Fruit fly (Drosophila melanogaster) whole organism, embryonic: ENCODE measurements around the gene asf1.
A peak's percentile ranks its signal among the peaks of the same experiment; 100 is the strongest.

ENCODE experiments used
- Adf1 ChIP-seq: fragments of 200-800 bp; sonication (Bioruptor generic); IDR thresholded peaks from 2 replicates; pipeline ENCODE4 v1.3.6; 2022; ENCODE audit warnings: missing biosample characterization, missing genetic modification characterization
- Awh ChIP-seq: fragments of 200-800 bp; sonication (Bioruptor generic); IDR thresholded peaks from 2 replicates; pipeline ENCODE4, ENCODE4 v1.3.6; 2022; ENCODE audit warnings: missing biosample characterization, missing genetic modification characterization
- B-H1 ChIP-seq: fragments of 200-800 bp; sonication (Bioruptor generic); IDR thresholded peaks from 3 replicates; pipeline ENCODE4 v1.3.6; 2022; ENCODE audit warnings: missing biosample characterization, missing genetic modification characterization
- Bgb ChIP-seq: fragments of 200-800 bp; sonication (Bioruptor generic); IDR thresholded peaks from 2 replicates; pipeline ENCODE4 v1.3.6; 2022; ENCODE audit warnings: missing biosample characterization, missing genetic modification characterization; ENCODE audit not compliant: partially characterized antibody
- C15 ChIP-seq: fragments of 200-800 bp; sonication (Bioruptor generic); IDR thresholded peaks from 3 replicates; pipeline ENCODE4 v1.3.6; 2022; ENCODE audit warnings: missing biosample characterization, missing genetic modification characterization
- CG1024 ChIP-seq: fragments of 200-800 bp; sonication (Bioruptor generic); IDR thresholded peaks from 2 replicates; pipeline ENCODE4 v1.3.6; 2022; ENCODE audit warnings: missing biosample characterization, missing genetic modification characterization
- CG10267 ChIP-seq: fragments of 200-800 bp; sonication (Bioruptor generic); optimal IDR thresholded peaks from 2 replicates; lab custom pipeline; 2018; ENCODE audit warnings: missing biosample characterization, mild to moderate bottlenecking, missing genetic modification characterization, moderate library complexity
- CG11085 ChIP-seq: fragments of 200-800 bp; sonication (Bioruptor generic); IDR thresholded peaks from 2 replicates; pipeline ENCODE4 v1.3.6; 2022; ENCODE audit warnings: missing biosample characterization, missing genetic modification characterization
- CG12769 ChIP-seq: fragments of 200-800 bp; sonication (Bioruptor generic); optimal IDR thresholded peaks from 2 replicates; lab custom pipeline; 2019; ENCODE audit warnings: missing biosample characterization, mild to moderate bottlenecking, missing genetic modification characterization, moderate library complexity
- CG13296 ChIP-seq: fragments of 200-800 bp; sonication (Bioruptor generic); optimal IDR thresholded peaks from 3 replicates; lab custom pipeline; 2018; ENCODE audit warnings: missing biosample characterization, mild to moderate bottlenecking, missing genetic modification characterization
- CG16779 ChIP-seq: fragments of 200-800 bp; sonication (Bioruptor generic); IDR thresholded peaks from 2 replicates; pipeline ENCODE4 v1.3.6; 2022; ENCODE audit warnings: missing biosample characterization, missing genetic modification characterization
- CG17328 ChIP-seq: fragments of 200-800 bp; sonication (Bioruptor generic); IDR thresholded peaks from 2 replicates; pipeline ENCODE4 v1.3.6; 2022; ENCODE audit warnings: missing biosample characterization, missing genetic modification characterization
- CG1792 ChIP-seq: fragments of 200-800 bp; sonication (Bioruptor generic); optimal IDR thresholded peaks from 2 replicates; lab custom pipeline; 2016; ENCODE audit warnings: missing biosample characterization, missing genetic modification characterization
- CG1832 ChIP-seq: fragments of 200-800 bp; sonication (Bioruptor generic); optimal IDR thresholded peaks from 2 replicates; lab custom pipeline; 2017; ENCODE audit warnings: missing biosample characterization, mild to moderate bottlenecking, missing genetic modification characterization, inconsistent platforms
- CG18619 ChIP-seq: fragments of 200-800 bp; sonication (Bioruptor generic); optimal IDR thresholded peaks from 3 replicates; lab custom pipeline; 2017; ENCODE audit warnings: missing biosample characterization, mild to moderate bottlenecking, missing genetic modification characterization
- CG31224 ChIP-seq: fragments of 200-800 bp; sonication (Bioruptor generic); IDR thresholded peaks from 2 replicates; pipeline ENCODE4 v1.3.6; 2022; ENCODE audit warnings: missing biosample characterization, missing genetic modification characterization
- CG34422 ChIP-seq: fragments of 200-800 bp; sonication (Bioruptor generic); IDR thresholded peaks from 3 replicates; pipeline ENCODE4 v1.3.6; 2022; ENCODE audit warnings: missing biosample characterization, missing genetic modification characterization
- CG3847 ChIP-seq: fragments of 200-800 bp; sonication (Bioruptor generic); IDR thresholded peaks from 2 replicates; pipeline ENCODE4 v1.3.6; 2022; ENCODE audit warnings: missing biosample characterization, missing genetic modification characterization
- CG3995 ChIP-seq: fragments of 200-800 bp; sonication (Bioruptor generic); optimal IDR thresholded peaks from 3 replicates; lab custom pipeline; 2016; ENCODE audit warnings: missing biosample characterization, missing genetic modification characterization
- CG4730 ChIP-seq: fragments of 200-800 bp; sonication (Bioruptor generic); IDR thresholded peaks from 2 replicates; pipeline ENCODE4 v1.3.6; 2022; ENCODE audit warnings: missing biosample characterization, missing genetic modification characterization
- CG6765 ChIP-seq: fragments of 200-800 bp; sonication (Bioruptor generic); optimal IDR thresholded peaks from 3 replicates; lab custom pipeline; 2017; ENCODE audit warnings: missing biosample characterization, mild to moderate bottlenecking, missing genetic modification characterization
- CG7271 ChIP-seq: fragments of 200-800 bp; sonication (Bioruptor generic); optimal IDR thresholded peaks from 2 replicates; lab custom pipeline; 2018; ENCODE audit warnings: missing biosample characterization, mild to moderate bottlenecking, missing genetic modification characterization, moderate library complexity
- CG8089 ChIP-seq: fragments of 200-800 bp; sonication (Bioruptor generic); optimal IDR thresholded peaks from 3 replicates; lab custom pipeline; 2016; ENCODE audit warnings: missing biosample characterization, missing genetic modification characterization
- CG8388 ChIP-seq: fragments of 200-800 bp; sonication (Bioruptor generic); optimal IDR thresholded peaks from 2 replicates; lab custom pipeline; 2019; ENCODE audit warnings: missing biosample characterization, mild to moderate bottlenecking, missing genetic modification characterization, moderate library complexity
- CG9437 ChIP-seq: fragments of 200-800 bp; sonication (Bioruptor generic); optimal IDR thresholded peaks from 2 replicates; lab custom pipeline; 2018; ENCODE audit warnings: missing biosample characterization, mild to moderate bottlenecking, missing genetic modification characterization
- CG9727 ChIP-seq: fragments of 200-800 bp; sonication (Bioruptor generic); optimal IDR thresholded peaks from 3 replicates; lab custom pipeline; 2017; ENCODE audit warnings: missing biosample characterization, mild to moderate bottlenecking, missing genetic modification characterization
- CG9876 ChIP-seq: fragments of 200-800 bp; sonication (Bioruptor generic); optimal IDR thresholded peaks from 2 replicates; lab custom pipeline; 2016; ENCODE audit warnings: missing biosample characterization, missing genetic modification characterization
- E2f1 ChIP-seq: fragments of 200-800 bp; sonication (Bioruptor generic); IDR thresholded peaks from 2 replicates; pipeline ENCODE4 v1.3.6; 2022; ENCODE audit warnings: missing biosample characterization, missing genetic modification characterization
- Max ChIP-seq: fragments of 200-800 bp; sonication (Bioruptor generic); optimal IDR thresholded peaks from 2 replicates; lab custom pipeline; 2016; ENCODE audit warnings: missing biosample characterization, mild to moderate bottlenecking, missing genetic modification characterization
- Poxn ChIP-seq: fragments of 200-800 bp; sonication (Bioruptor generic); IDR thresholded peaks from 2 replicates; pipeline ENCODE4 v1.3.6; 2022; ENCODE audit warnings: missing biosample characterization, missing genetic modification characterization
- Ravus ChIP-seq: fragments of 200-800 bp; sonication (Bioruptor generic); IDR thresholded peaks from 2 replicates; pipeline ENCODE4 v1.3.6; 2022; ENCODE audit warnings: missing biosample characterization, missing genetic modification characterization
- Six4 ChIP-seq: fragments of 200-800 bp; sonication (Bioruptor generic); optimal IDR thresholded peaks from 2 replicates; lab custom pipeline; 2016; ENCODE audit warnings: missing biosample characterization, missing genetic modification characterization
- Sox102F ChIP-seq: fragments of 200-800 bp; sonication (Bioruptor generic); optimal IDR thresholded peaks from 2 replicates; lab custom pipeline; 2018; ENCODE audit warnings: missing biosample characterization, mild to moderate bottlenecking, missing genetic modification characterization, moderate library complexity
- Taf1 ChIP-seq: fragments of 200-800 bp; sonication (Bioruptor generic); IDR thresholded peaks from 2 replicates; pipeline ENCODE4 v1.3.6; 2022; ENCODE audit warnings: missing biosample characterization, missing genetic modification characterization
- YL-1 ChIP-seq: fragments of 200-800 bp; sonication (Bioruptor generic); optimal IDR thresholded peaks from 3 replicates; lab custom pipeline; 2017; ENCODE audit warnings: missing biosample characterization, mild to moderate bottlenecking, missing genetic modification characterization
- al ChIP-seq: fragments of 200-800 bp; sonication (Bioruptor generic); IDR thresholded peaks from 2 replicates; pipeline ENCODE4 v1.3.6; 2022; ENCODE audit warnings: missing biosample characterization, missing genetic modification characterization
- aop ChIP-seq: fragments of 200-800 bp; sonication (Bioruptor generic); IDR thresholded peaks from 2 replicates; pipeline ENCODE4 v1.3.6; 2022; ENCODE audit warnings: missing biosample characterization, missing genetic modification characterization
- bsh ChIP-seq, 2 experiments: fragments of 200-800 bp; sonication (Bioruptor generic); optimal IDR thresholded peaks; 2 replicates each; lab custom pipeline; 2017 to 2018; ENCODE audit warnings: mild to moderate bottlenecking in 2 of 2, missing biosample characterization in 2 of 2, missing genetic modification characterization in 2 of 2, moderate library complexity in 1 of 2
- chif ChIP-seq, 2 experiments: fragments of 200-800 bp; sonication (Bioruptor generic); optimal IDR thresholded peaks; 3 replicates each; lab custom pipeline; 2016; ENCODE audit warnings: missing biosample characterization in 2 of 2, missing genetic modification characterization in 2 of 2
- croc ChIP-seq: fragments of 200-800 bp; sonication (Bioruptor generic); conservative IDR thresholded peaks from 3 replicates; pipeline ENCODE4 v1.3.6; 2022; ENCODE audit warnings: missing biosample characterization, missing genetic modification characterization
- danr ChIP-seq: fragments of 200-800 bp; sonication (Bioruptor generic); IDR thresholded peaks from 2 replicates; pipeline ENCODE4 v1.3.6; 2022; ENCODE audit warnings: missing biosample characterization, missing genetic modification characterization
- dpn ChIP-seq, 2 experiments: fragments of 200-800 bp; sonication (Bioruptor generic); optimal IDR thresholded peaks; 3 replicates each; lab custom pipeline; 2016; ENCODE audit warnings: missing biosample characterization in 2 of 2, missing genetic modification characterization in 2 of 2
- fru ChIP-seq: fragments of >200 bp; optimal IDR thresholded peaks from 2 replicates; lab custom pipeline; 2017
- her ChIP-seq: fragments of 200-800 bp; sonication (Bioruptor generic); optimal IDR thresholded peaks from 2 replicates; lab custom pipeline; 2016; ENCODE audit warnings: missing biosample characterization, missing genetic modification characterization
- hkb ChIP-seq, 2 experiments: fragments of 200-800 bp in 1 of 2; fragments of >200 bp in 1 of 2; sonication (Bioruptor generic) in 1 of 2; IDR thresholded peaks in 1 of 2; optimal IDR thresholded peaks in 1 of 2; 2 replicates each; pipeline versions ENCODE4 v1.3.6 to Lab custom; 2017 to 2022; ENCODE audit warnings: missing biosample characterization in 1 of 2, missing genetic modification characterization in 1 of 2
- insv ChIP-seq, 2 experiments: fragments of 200-800 bp; sonication (Bioruptor generic); optimal IDR thresholded peaks; 3 replicates each; lab custom pipeline; 2016 to 2018; ENCODE audit warnings: missing biosample characterization in 2 of 2, missing genetic modification characterization in 2 of 2
- kay ChIP-seq: fragments of 200-800 bp; sonication (Bioruptor generic); optimal IDR thresholded peaks from 2 replicates; lab custom pipeline; 2016; ENCODE audit warnings: missing biosample characterization, missing genetic modification characterization
- pnt ChIP-seq: fragments of 200-800 bp; sonication (Bioruptor generic); optimal IDR thresholded peaks from 3 replicates; lab custom pipeline; 2016; ENCODE audit warnings: missing biosample characterization, missing genetic modification characterization
- sd ChIP-seq: fragments of 200-800 bp; sonication (Bioruptor generic); optimal IDR thresholded peaks from 3 replicates; lab custom pipeline; 2018; ENCODE audit warnings: missing biosample characterization, mild to moderate bottlenecking, missing genetic modification characterization, moderate library complexity
- unpg ChIP-seq: fragments of 200-800 bp; sonication (Bioruptor generic); optimal IDR thresholded peaks from 3 replicates; lab custom pipeline; 2018; ENCODE audit warnings: missing biosample characterization, mild to moderate bottlenecking, missing genetic modification characterization, moderate library complexity

asf1 gene

dm6 chr3L:19634788-19635448, 16.2 kb downstream of the asf1 start (continued):
- TF ChIP-seq Poxn (GFP tag; lab: Robert Waterston, UW) (no peak), CG8388 (GFP tag; lab: Kevin White, UChicago) (peak; percentile 78), CG6765 (GFP tag; lab: Kevin White, UChicago) (peak; percentile 57), CG9727 (peak; percentile 84), B-H1 (GFP tag; lab: Robert Waterston, UW) (peak; percentile 66), Ravus (GFP tag; lab: Robert Waterston, UW) (peak; percentile 69), C15 (GFP tag; lab: Robert Waterston, UW) (0 out of 3 replicates have a peak, but pooled peaks have one; percentile 50), CG1792 (GFP tag; lab: Kevin White, UChicago) (no peak), kay (GFP tag; lab: Kevin White, UChicago) (peak; percentile 68), Max (GFP tag; lab: Kevin White, UChicago) (peak; percentile 1), insv (GFP tag; optimal IDR thresholded peaks at IDR 0.05; lab: Kevin White, UChicago) (no peak), CG10267 (tag; lab: Kevin White, UChicago) (peak; percentile 84), pnt (no peak), YL-1 (peak; percentile 22), Adf1 (GFP tag; lab: Robert Waterston, UW) (peak; percentile 74), CG3995 (no peak), chif (GFP tag; optimal IDR thresholded peaks at IDR 0.05; lab: Kevin White, UChicago) (peak in 1 of 2 experiments; percentile 21), bsh (GFP tag; optimal IDR thresholded peaks at IDR 0.05; lab: Kevin White, UChicago) (peak in 1 of 2 experiments; percentile 80), CG4730 (peak; percentile 74), CG31224 (GFP tag; lab: Robert Waterston, UW) (peak; percentile 62), CG8089 (no peak), CG1832 (GFP tag; lab: Kevin White, UChicago) (peak; percentile 86), Six4 (GFP tag; lab: Kevin White, UChicago) (peak; percentile 73), her (GFP tag; lab: Kevin White, UChicago) (no peak), Bgb (no peak), danr (GFP tag; lab: Robert Waterston, UW) (peak; percentile 23; the same call in 1 of the 2 replicates), Taf1 (GFP tag; lab: Robert Waterston, UW) (0 out of 2 replicates have a peak, but pooled peaks have one; percentile 25), CG18619 (GFP tag; lab: Kevin White, UChicago) (peak; percentile 57), CG12769 (tag; lab: Kevin White, UChicago) (no peak), CG7271 (tag; lab: Kevin White, UChicago) (peak; percentile 82), dpn (GFP tag; optimal IDR thresholded peaks at IDR 0.05; lab: Kevin White, UChicago) (peak; percentile 14 to 57), CG17328 (GFP tag; lab: Robert Waterston, UW) (peak; percentile 43; the same call in 1 of the 2 replicates), fru (lab: Kevin White, UChicago) (no peak), unpg (GFP tag; lab: Kevin White, UChicago) (peak; percentile 83), croc (GFP tag; lab: Robert Waterston, UW) (peak; percentile 60), hkb (optimal IDR thresholded peaks at IDR 0.05; lab: Kevin White, UChicago) (no peak), hkb (GFP tag; IDR thresholded peaks at IDR 0.05; lab: Robert Waterston, UW) (peak; percentile 54), CG11085 (GFP tag; lab: Robert Waterston, UW) (peak; percentile 67; the same call in 1 of the 2 replicates), CG9876 (GFP tag; lab: Kevin White, UChicago) (no peak), Awh (GFP tag; lab: Robert Waterston, UW) (peak; percentile 33; the same call in 1 of the 2 replicates), sd (tag; lab: Kevin White, UChicago) (peak; percentile 19), CG1024 (GFP tag; lab: Robert Waterston, UW) (no peak), E2f1 (GFP tag; lab: Robert Waterston, UW) (peak; percentile 84), aop (no peak), Sox102F (peak; percentile 69), CG3847 (GFP tag; lab: Robert Waterston, UW) (peak; percentile 58; the same call in 1 of the 2 replicates), CG34422 (GFP tag; lab: Robert Waterston, UW) (0 out of 3 replicates have a peak, but pooled peaks have one; percentile 62), CG16779 (GFP tag; lab: Robert Waterston, UW) (no peak), CG13296 (GFP tag; lab: Kevin White, UChicago) (peak; percentile 81), al (GFP tag; lab: Robert Waterston, UW) (peak; percentile 83; the same call in 1 of the 2 replicates), CG9437 (GFP tag; lab: Kevin White, UChicago) (peak; percentile 54)
